Worm (Caenorhabditis elegans): Measurements from ENCODE around the gene such-1.

Gene such-1

DNA sequence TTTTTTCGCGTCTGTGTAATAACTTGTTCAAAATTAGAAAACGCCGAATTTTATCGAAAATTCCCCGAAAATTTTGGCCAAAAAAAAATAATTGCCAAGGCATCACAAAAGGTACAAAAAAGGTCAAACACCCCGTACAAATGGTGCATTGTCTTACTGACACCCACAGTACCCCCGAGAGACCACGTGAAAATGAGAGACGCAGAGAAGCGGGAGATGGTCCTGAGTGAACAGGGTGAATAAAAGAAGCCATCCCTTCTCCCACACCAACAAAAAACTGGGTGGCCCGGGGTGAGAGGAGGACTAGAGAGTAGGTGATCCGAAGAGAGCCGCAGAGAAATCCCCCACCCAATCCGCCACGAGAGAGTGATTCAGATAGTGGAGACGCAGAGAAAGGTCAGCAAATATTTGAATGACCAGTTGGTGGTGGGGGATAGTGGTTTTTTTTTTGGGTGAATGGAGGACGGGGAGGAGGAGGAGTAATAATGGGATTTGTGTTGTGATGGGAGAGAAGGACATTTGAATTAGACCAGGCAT is 42.2 kb downstream of the such-1 start (continued):
- TF ChIP-seq ceh-34 (tag; optimal IDR thresholded peaks at IDR 0.05): peak; percentile 40
- TF ChIP-seq hlh-13 (GFP tag; optimal IDR thresholded peaks at IDR 0.05): no peak
- TF ChIP-seq nfya-1 (tag; optimal IDR thresholded peaks at IDR 0.05): peak; percentile 55
- TF ChIP-seq C38D4.7 (GFP tag; optimal IDR thresholded peaks at IDR 0.05): no peak
- TF ChIP-seq K02D7.2 (tag; optimal IDR thresholded peaks at IDR 0.05): no peak
- TF ChIP-seq ztf-16 (tag; optimal IDR thresholded peaks at IDR 0.05): no peak
- TF ChIP-seq ceh-2 (tag; optimal IDR thresholded peaks at IDR 0.05): no peak
- TF ChIP-seq T23F11.4 (GFP tag; optimal IDR thresholded peaks at IDR 0.05): no peak
- no peak for TF ChIP-seq che-1 (tag; optimal IDR thresholded peaks at IDR 0.05)
- no peak for TF ChIP-seq gmeb-2 (tag; optimal IDR thresholded peaks at IDR 0.05)
- no peak for TF ChIP-seq ceh-6 (GFP tag; optimal IDR thresholded peaks at IDR 0.05)
- no peak for TF ChIP-seq ttx-3 (tag; optimal IDR thresholded peaks at IDR 0.05)
- no peak for TF ChIP-seq elt-4 (tag; optimal IDR thresholded peaks at IDR 0.05)
- TF ChIP-seq ref-2 (tag; optimal IDR thresholded peaks at IDR 0.05): no peak
- no peak for TF ChIP-seq ets-4 (tag; optimal IDR thresholded peaks at IDR 0.05)
- TF ChIP-seq ahr-1 (tag; optimal IDR thresholded peaks at IDR 0.05): no peak
- TF ChIP-seq ama-1 (optimal IDR thresholded peaks at IDR 0.05): no peak
- TF ChIP-seq syd-9 (tag; optimal IDR thresholded peaks at IDR 0.05): no peak
- TF ChIP-seq lin-11 (tag; optimal IDR thresholded peaks at IDR 0.05): no peak
- peak; percentile 41 for TF ChIP-seq eyg-1 (tag; optimal IDR thresholded peaks at IDR 0.05)
- TF ChIP-seq ceh-14 (tag; optimal IDR thresholded peaks at IDR 0.05): no peak

- no peak for TF ChIP-seq rnt-1 (tag; optimal IDR thresholded peaks at IDR 0.05)
- TF ChIP-seq pax-1 (tag; optimal IDR thresholded peaks at IDR 0.05): no peak
- no peak for TF ChIP-seq pat-9 (tag; optimal IDR thresholded peaks at IDR 0.05)
- TF ChIP-seq lin-11 (tag; optimal IDR thresholded peaks at IDR 0.05): no peak
- no peak for TF ChIP-seq ama-1 (optimal IDR thresholded peaks at IDR 0.05)
These were observed 44.8 kb downstream of the such-1 start for ce11 chrIII:11478468-11479363.

DNA sequence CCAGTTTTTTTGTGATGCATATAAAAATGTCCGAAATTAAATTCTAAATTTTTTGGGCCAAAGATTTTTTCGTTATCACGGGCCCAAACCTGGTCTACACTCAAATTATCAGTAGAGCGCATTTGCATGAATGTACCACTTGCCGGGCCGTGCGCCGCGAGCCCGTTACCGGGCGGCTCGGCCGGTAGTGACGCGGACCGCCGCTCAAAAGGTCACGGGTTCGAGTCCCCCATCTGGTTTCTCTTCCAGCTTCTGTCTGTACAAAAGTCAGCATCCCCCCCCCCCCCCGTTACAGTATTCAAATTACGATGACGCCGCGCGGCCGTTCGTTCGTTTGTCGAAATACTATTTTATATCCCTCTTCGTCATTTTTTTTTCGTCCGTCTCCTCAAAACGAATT is 46.3 kb downstream of the such-1 start:
- TF ChIP-seq nhr-11 (tag; optimal IDR thresholded peaks at IDR 0.05): no peak
- no peak for TF ChIP-seq ceh-45 (GFP tag; IDR thresholded peaks at IDR 0.05)
- no peak for TF ChIP-seq ceh-9 (tag; optimal IDR thresholded peaks at IDR 0.05)
- TF ChIP-seq ceh-2 (tag; optimal IDR thresholded peaks at IDR 0.05): no peak
- no peak for TF ChIP-seq rnt-1 (tag; optimal IDR thresholded peaks at IDR 0.05)
- TF ChIP-seq hlh-13 (GFP tag; optimal IDR thresholded peaks at IDR 0.05): no peak
- TF ChIP-seq nhr-232 (tag; optimal IDR thresholded peaks at IDR 0.05): no peak
- TF ChIP-seq madf-2 (tag; optimal IDR thresholded peaks at IDR 0.05): no peak
- no peak for TF ChIP-seq unc-55 (GFP tag; optimal IDR thresholded peaks at IDR 0.05)
- no peak for TF ChIP-seq fkh-6 (tag; optimal IDR thresholded peaks at IDR 0.05)
- TF ChIP-seq ets-4 (tag; optimal IDR thresholded peaks at IDR 0.05): no peak
- no peak for TF ChIP-seq ceh-22 (tag; optimal IDR thresholded peaks at IDR 0.05)
- TF ChIP-seq mec-3 (tag; optimal IDR thresholded peaks at IDR 0.05; ENCODE audit: borderline replicate concordance): no peak

DNA sequence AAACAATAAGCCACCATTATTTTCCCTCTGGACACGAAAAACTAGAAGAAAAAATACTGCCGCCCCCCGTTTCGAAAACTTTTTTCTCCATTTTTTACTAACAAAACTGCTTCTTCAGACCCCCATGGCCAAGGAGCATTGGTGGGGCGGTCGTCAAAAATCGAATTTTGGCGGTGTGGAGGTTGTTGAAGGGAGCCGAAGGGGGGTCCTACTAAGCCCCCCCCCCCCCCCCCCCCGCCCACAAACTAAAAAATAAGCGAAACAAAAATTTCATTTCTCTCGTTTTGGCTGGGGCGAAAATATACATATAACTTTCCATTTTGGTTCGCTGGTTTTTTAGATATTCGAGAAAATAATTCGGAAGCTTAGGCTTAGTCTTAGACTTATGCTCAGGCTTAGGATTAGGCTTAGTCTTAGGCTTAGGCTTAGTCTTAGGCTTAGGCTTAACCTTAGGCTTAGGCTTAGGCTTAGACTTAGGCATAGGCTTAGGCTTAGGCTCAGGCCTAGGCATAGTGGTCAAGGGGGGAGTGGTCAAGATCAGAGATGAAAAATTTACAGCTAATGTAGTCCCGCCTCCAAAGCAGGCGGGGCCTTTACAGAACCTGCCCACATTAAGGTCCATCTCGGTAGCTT is 48.8 kb downstream of the such-1 start:
- no peak for TF ChIP-seq mec-3 (tag; optimal IDR thresholded peaks at IDR 0.05; ENCODE audit: borderline replicate concordance)
- TF ChIP-seq odd-2 (tag; optimal IDR thresholded peaks at IDR 0.05): no peak
- no peak for TF ChIP-seq unc-3 (GFP tag; conservative IDR thresholded peaks at IDR 0.05)
- TF ChIP-seq unc-3 (tag; optimal IDR thresholded peaks at IDR 0.05): no peak
- no peak for TF ChIP-seq sox-4 (tag; optimal IDR thresholded peaks at IDR 0.05)
- TF ChIP-seq lin-11 (tag; optimal IDR thresholded peaks at IDR 0.05): no peak
- TF ChIP-seq nhr-232 (tag; optimal IDR thresholded peaks at IDR 0.05): no peak
- TF ChIP-seq ztf-16 (tag; optimal IDR thresholded peaks at IDR 0.05): no peak
- TF ChIP-seq dve-1 (tag; optimal IDR thresholded peaks at IDR 0.05): no peak
- no peak for TF ChIP-seq pag-3 (tag; optimal IDR thresholded peaks at IDR 0.05; ENCODE audit: borderline replicate concordance)
- no peak for TF ChIP-seq F13H6.1 (tag; optimal IDR thresholded peaks at IDR 0.05)
- no peak for TF ChIP-seq C08G9.2 (tag; optimal IDR thresholded peaks at IDR 0.05)
- TF ChIP-seq ceh-31 (tag; optimal IDR thresholded peaks at IDR 0.05): no peak
- no peak for TF ChIP-seq pqm-1 (tag; optimal IDR thresholded peaks at IDR 0.05)
- TF ChIP-seq rnt-1 (tag; optimal IDR thresholded peaks at IDR 0.05): no peak

Measured in whole organism, late embryonic.